Fruit fly (Drosophila melanogaster) whole organism, embryonic: Measurements from ENCODE around the gene CG17207.

Experiments
- Ada2b ChIP-seq: fragments of 200-800 bp; sonication (Bioruptor generic); IDR thresholded peaks from 2 replicates; pipeline ENCODE4 v1.3.6; 2022; ENCODE audit warnings: missing biosample characterization, missing genetic modification characterization
- Adf1 ChIP-seq: fragments of 200-800 bp; sonication (Bioruptor generic); IDR thresholded peaks from 2 replicates; pipeline ENCODE4 v1.3.6; 2022; ENCODE audit warnings: missing biosample characterization, missing genetic modification characterization
- Aef1 ChIP-seq: fragments of 200-800 bp; sonication (Bioruptor generic); IDR thresholded peaks from 3 replicates; pipeline ENCODE4 v1.3.6; 2022; ENCODE audit warnings: missing biosample characterization, missing genetic modification characterization
- Bdp1 ChIP-seq: fragments of 200-800 bp; sonication (Bioruptor generic); optimal IDR thresholded peaks from 3 replicates; lab custom pipeline; 2016; ENCODE audit warnings: missing biosample characterization, missing genetic modification characterization
- Bgb ChIP-seq: fragments of 200-800 bp; sonication (Bioruptor generic); IDR thresholded peaks from 2 replicates; pipeline ENCODE4 v1.3.6; 2022; ENCODE audit warnings: missing biosample characterization, missing genetic modification characterization; ENCODE audit not compliant: partially characterized antibody
- CG10979 ChIP-seq: fragments of 200-800 bp; sonication (Bioruptor generic); optimal IDR thresholded peaks from 2 replicates; lab custom pipeline; 2018; ENCODE audit warnings: missing biosample characterization, mild to moderate bottlenecking, missing genetic modification characterization, moderate library complexity
- CG12071 ChIP-seq: fragments of 200-800 bp; sonication (Bioruptor generic); optimal IDR thresholded peaks from 3 replicates; lab custom pipeline; 2018; ENCODE audit warnings: missing biosample characterization, mild to moderate bottlenecking, missing genetic modification characterization
- CG12219 ChIP-seq: fragments of 200-800 bp; sonication (Bioruptor generic); optimal IDR thresholded peaks from 3 replicates; lab custom pipeline; 2018; ENCODE audit warnings: missing biosample characterization, mild to moderate bottlenecking, missing genetic modification characterization
- CG12744 ChIP-seq: fragments of 200-800 bp; sonication (Bioruptor generic); optimal IDR thresholded peaks from 2 replicates; lab custom pipeline; 2016; ENCODE audit warnings: missing biosample characterization, missing genetic modification characterization
- CG12769 ChIP-seq: fragments of 200-800 bp; sonication (Bioruptor generic); optimal IDR thresholded peaks from 2 replicates; lab custom pipeline; 2019; ENCODE audit warnings: missing biosample characterization, mild to moderate bottlenecking, missing genetic modification characterization, moderate library complexity
- CG17186 ChIP-seq: fragments of 200-800 bp; sonication (Bioruptor generic); optimal IDR thresholded peaks from 3 replicates; lab custom pipeline; 2017; ENCODE audit warnings: missing biosample characterization, missing genetic modification reagents, missing genetic modification characterization
- CG2875 ChIP-seq: fragments of 200-800 bp; sonication (Bioruptor generic); optimal IDR thresholded peaks from 2 replicates; lab custom pipeline; 2017; ENCODE audit warnings: missing biosample characterization, mild to moderate bottlenecking, missing genetic modification characterization, missing genetic modification reagents
- CG2889 ChIP-seq: fragments of 200-800 bp; sonication (Bioruptor generic); IDR thresholded peaks from 3 replicates; pipeline ENCODE4 v1.3.6; 2022; ENCODE audit warnings: missing biosample characterization, missing genetic modification characterization
- CG33557 ChIP-seq: fragments of 200-800 bp; sonication (Bioruptor generic); optimal IDR thresholded peaks from 2 replicates; lab custom pipeline; 2019; ENCODE audit warnings: missing biosample characterization, mild to moderate bottlenecking, missing genetic modification characterization, moderate library complexity
- CG34376 ChIP-seq: fragments of 200-800 bp; sonication (Bioruptor generic); optimal IDR thresholded peaks from 2 replicates; lab custom pipeline; 2018; ENCODE audit warnings: missing biosample characterization, mild to moderate bottlenecking, missing genetic modification characterization
- CG4730 ChIP-seq: fragments of 200-800 bp; sonication (Bioruptor generic); IDR thresholded peaks from 2 replicates; pipeline ENCODE4 v1.3.6; 2022; ENCODE audit warnings: missing biosample characterization, missing genetic modification characterization
- CG6654 ChIP-seq: fragments of 200-800 bp; sonication (Bioruptor generic); optimal IDR thresholded peaks from 2 replicates; lab custom pipeline; 2017; ENCODE audit warnings: missing biosample characterization, mild to moderate bottlenecking, missing genetic modification characterization
- CG7839 ChIP-seq: fragments of 200-800 bp; sonication (Bioruptor generic); optimal IDR thresholded peaks from 3 replicates; lab custom pipeline; 2018; ENCODE audit warnings: missing biosample characterization, mild to moderate bottlenecking, missing genetic modification characterization, moderate library complexity
- Chrac-16 ChIP-seq: fragments of 200-800 bp; sonication (Bioruptor generic); optimal IDR thresholded peaks from 3 replicates; lab custom pipeline; 2016; ENCODE audit warnings: missing biosample characterization, missing genetic modification characterization
- CkIIα-i1 ChIP-seq: fragments of 200-800 bp; sonication (Bioruptor generic); IDR thresholded peaks from 2 replicates; pipeline ENCODE4 v1.3.6; 2022; ENCODE audit warnings: missing biosample characterization, missing genetic modification characterization
- CoRest ChIP-seq: fragments of 200-800 bp; sonication (Bioruptor generic); optimal IDR thresholded peaks from 3 replicates; lab custom pipeline; 2018; ENCODE audit warnings: missing biosample characterization, mild to moderate bottlenecking, missing genetic modification characterization, moderate library complexity
- D19A ChIP-seq: fragments of 200-800 bp; optimal IDR thresholded peaks from 3 replicates; lab custom pipeline; 2019; ENCODE audit warnings: missing biosample characterization, mild to moderate bottlenecking, missing genetic modification characterization, moderate library complexity
- Deaf1 ChIP-seq: fragments of 200-800 bp; optimal IDR thresholded peaks from 3 replicates; lab custom pipeline; 2019; ENCODE audit warnings: missing biosample characterization, mild to moderate bottlenecking, missing genetic modification characterization, moderate library complexity
- Dp ChIP-seq: fragments of 200-800 bp; sonication (Bioruptor generic); optimal IDR thresholded peaks from 2 replicates; lab custom pipeline; 2018; ENCODE audit warnings: missing biosample characterization, mild to moderate bottlenecking, missing genetic modification characterization, moderate library complexity
- Drgx ChIP-seq: fragments of 200-800 bp; sonication (Bioruptor generic); IDR thresholded peaks from 2 replicates; pipeline ENCODE4 v1.3.6; 2022; ENCODE audit warnings: missing biosample characterization, missing genetic modification characterization
- Jarid2 ChIP-seq: fragments of 200-800 bp; sonication (Bioruptor generic); optimal IDR thresholded peaks from 3 replicates; lab custom pipeline; 2017; ENCODE audit warnings: mild to moderate bottlenecking, missing biosample characterization, missing genetic modification reagents, missing genetic modification characterization
- NK7.1 ChIP-seq: fragments of 200-800 bp; sonication (Bioruptor generic); optimal IDR thresholded peaks from 3 replicates; lab custom pipeline; 2016; ENCODE audit warnings: missing biosample characterization, missing genetic modification characterization
- Nf-YA ChIP-seq: fragments of 200-800 bp; sonication (Bioruptor generic); IDR thresholded peaks from 2 replicates; pipeline ENCODE4 v1.3.6; 2022; ENCODE audit warnings: missing biosample characterization, missing genetic modification characterization
- Nf-YC ChIP-seq: fragments of 200-800 bp; optimal IDR thresholded peaks from 3 replicates; lab custom pipeline; 2019; ENCODE audit warnings: missing biosample characterization, mild to moderate bottlenecking, missing genetic modification characterization, moderate library complexity
- NfI ChIP-seq: fragments of 200-800 bp; sonication (Bioruptor generic); optimal IDR thresholded peaks from 3 replicates; lab custom pipeline; 2018; ENCODE audit warnings: missing biosample characterization, mild to moderate bottlenecking, missing genetic modification characterization, moderate library complexity
- Sox100B ChIP-seq: fragments of 200-800 bp; sonication (Bioruptor generic); optimal IDR thresholded peaks from 3 replicates; lab custom pipeline; 2018; ENCODE audit warnings: missing biosample characterization, mild to moderate bottlenecking, missing genetic modification characterization
- Sry-δ ChIP-seq: fragments of 200-800 bp; sonication (Bioruptor generic); optimal IDR thresholded peaks from 2 replicates; lab custom pipeline; 2016; ENCODE audit warnings: missing biosample characterization, missing genetic modification characterization
- ab ChIP-seq: fragments of 200-800 bp; sonication (Bioruptor generic); optimal IDR thresholded peaks from 2 replicates; lab custom pipeline; 2016; ENCODE audit warnings: missing biosample characterization, missing genetic modification characterization
- br ChIP-seq: fragments of >200 bp; optimal IDR thresholded peaks from 2 replicates; lab custom pipeline; 2017
- chif ChIP-seq, 2 experiments: fragments of 200-800 bp; sonication (Bioruptor generic); optimal IDR thresholded peaks; 3 replicates each; lab custom pipeline; 2016; ENCODE audit warnings: missing biosample characterization in 2 of 2, missing genetic modification characterization in 2 of 2
- chinmo ChIP-seq: fragments of 200-800 bp; sonication (Bioruptor generic); IDR thresholded peaks from 4 replicates; pipeline ENCODE4 v1.3.6; 2022; ENCODE audit warnings: missing biosample characterization, missing genetic modification characterization; ENCODE audit not compliant: partially characterized antibody
- crp ChIP-seq, 2 experiments: fragments of 200-800 bp; sonication (Bioruptor generic); optimal IDR thresholded peaks; 2 replicates in 1 of 2; 3 replicates in 1 of 2; lab custom pipeline; 2017; ENCODE audit warnings: missing biosample characterization in 2 of 2, missing genetic modification characterization in 2 of 2, mild to moderate bottlenecking in 1 of 2, moderate library complexity in 1 of 2
- dati ChIP-seq: fragments of 200-800 bp; sonication (Bioruptor generic); IDR thresholded peaks from 2 replicates; pipeline ENCODE4 v1.3.6; 2022; ENCODE audit warnings: missing biosample characterization, missing genetic modification characterization
- ems ChIP-seq: fragments of 200-800 bp; sonication (Bioruptor generic); optimal IDR thresholded peaks from 3 replicates; lab custom pipeline; 2016; ENCODE audit warnings: missing biosample characterization, missing genetic modification characterization
- gcm2 ChIP-seq: fragments of 200-800 bp; sonication (Bioruptor generic); optimal IDR thresholded peaks from 2 replicates; lab custom pipeline; 2016; ENCODE audit warnings: missing biosample characterization, missing genetic modification characterization
- grn ChIP-seq: fragments of 200-800 bp; sonication (Bioruptor generic); optimal IDR thresholded peaks from 3 replicates; lab custom pipeline; 2017; ENCODE audit warnings: missing biosample characterization, missing genetic modification characterization
- gsb-n ChIP-seq: fragments of 200-800 bp; sonication (Bioruptor generic); optimal IDR thresholded peaks from 3 replicates; lab custom pipeline; 2018; ENCODE audit warnings: missing biosample characterization, mild to moderate bottlenecking, missing genetic modification characterization
- kah ChIP-seq: fragments of 200-800 bp; sonication (Bioruptor generic); optimal IDR thresholded peaks from 2 replicates; lab custom pipeline; 2018; ENCODE audit warnings: missing biosample characterization, mild to moderate bottlenecking, missing genetic modification characterization
- kni ChIP-seq: fragments of 200-800 bp; sonication (Bioruptor generic); optimal IDR thresholded peaks from 3 replicates; lab custom pipeline; 2017; ENCODE audit warnings: mild to moderate bottlenecking, missing biosample characterization, missing genetic modification reagents, missing genetic modification characterization
- maf-S ChIP-seq: fragments of 200-800 bp; sonication (Bioruptor generic); optimal IDR thresholded peaks from 2 replicates; lab custom pipeline; 2016; ENCODE audit warnings: missing biosample characterization, missing genetic modification characterization
- pzg ChIP-seq: fragments of 200-800 bp; sonication (Bioruptor generic); optimal IDR thresholded peaks from 3 replicates; lab custom pipeline; 2018; ENCODE audit warnings: missing biosample characterization, mild to moderate bottlenecking, missing genetic modification characterization, moderate library complexity
- sd ChIP-seq: fragments of 200-800 bp; sonication (Bioruptor generic); optimal IDR thresholded peaks from 3 replicates; lab custom pipeline; 2018; ENCODE audit warnings: missing biosample characterization, mild to moderate bottlenecking, missing genetic modification characterization, moderate library complexity
- slp2 ChIP-seq: fragments of 200-800 bp; sonication (Bioruptor generic); optimal IDR thresholded peaks from 2 replicates; lab custom pipeline; 2016; ENCODE audit warnings: missing biosample characterization, missing genetic modification characterization
- sob ChIP-seq: fragments of 200-800 bp; sonication (Bioruptor generic); IDR thresholded peaks from 2 replicates; pipeline ENCODE4 v1.3.6; 2022; ENCODE audit warnings: missing biosample characterization, missing genetic modification characterization
- usp ChIP-seq: fragments of >200 bp; optimal IDR thresholded peaks from 2 replicates; lab custom pipeline; 2017; ENCODE audit warnings: missing biosample characterization, missing genetic modification characterization
- wek ChIP-seq: fragments of 200-800 bp; sonication (Bioruptor generic); optimal IDR thresholded peaks from 3 replicates; lab custom pipeline; 2018; ENCODE audit warnings: missing biosample characterization, mild to moderate bottlenecking, missing genetic modification characterization, moderate library complexity

Gene CG17207

dm6 chr3R:12401672-12402296 is 37.2 kb downstream of the CG17207 start, which contains the start of gene DNAlig3 (continued):
- peak; percentile 86 for TF ChIP-seq Dp (GFP tag; lab: Kevin White, UChicago)
- no peak for TF ChIP-seq sob
- TF ChIP-seq CG2889 (GFP tag; lab: Robert Waterston, UW) = no peak
- TF ChIP-seq chif (GFP tag; optimal IDR thresholded peaks at IDR 0.05; lab: Kevin White, UChicago) = no peak
- TF ChIP-seq sd (tag; lab: Kevin White, UChicago) = peak; percentile 29
- no peak for TF ChIP-seq D19A (tag; lab: Kevin White, UChicago)
- no peak for TF ChIP-seq CkIIα-i1 (GFP tag; lab: Robert Waterston, UW)
- TF ChIP-seq gsb-n (tag; lab: Kevin White, UChicago) = no peak
- TF ChIP-seq dati (GFP tag; lab: Robert Waterston, UW) = no peak
- peak; percentile 49; the same call in 1 of the 2 replicates for TF ChIP-seq Drgx
- TF ChIP-seq CG4730 (GFP tag; lab: Robert Waterston, UW) = no peak
- TF ChIP-seq br = no peak
- TF ChIP-seq Adf1 (GFP tag; lab: Robert Waterston, UW) = no peak
- TF ChIP-seq Ada2b (GFP tag; lab: Robert Waterston, UW) = no peak
- no peak for TF ChIP-seq Jarid2 (GFP tag; lab: Kevin White, UChicago)
- peak; percentile 77 for TF ChIP-seq CG17186 (GFP tag; lab: Kevin White, UChicago)
- TF ChIP-seq chinmo (GFP tag; lab: Robert Waterston, UW) = 0 out of 4 replicates have a peak, but pooled peaks have one; percentile 27
- no peak for TF ChIP-seq CG33557
- TF ChIP-seq maf-S (GFP tag; lab: Kevin White, UChicago) = no peak
- TF ChIP-seq kni (GFP tag; lab: Kevin White, UChicago) = peak; percentile 44
- no peak for TF ChIP-seq Aef1 (GFP tag; lab: Robert Waterston, UW)
- TF ChIP-seq Sry-δ (GFP tag; lab: Kevin White, UChicago) = peak; percentile 22
- no peak for TF ChIP-seq CG7839 (tag; lab: Kevin White, UChicago)
- TF ChIP-seq usp (GFP tag; lab: Kevin White, UChicago) = no peak
- no peak for TF ChIP-seq Deaf1 (tag; lab: Kevin White, UChicago)
- no peak for TF ChIP-seq CG12744 (GFP tag; lab: Kevin White, UChicago)
- no peak for TF ChIP-seq wek (GFP tag; lab: Kevin White, UChicago)
- TF ChIP-seq slp2 (GFP tag; lab: Kevin White, UChicago) = no peak
- TF ChIP-seq pzg (GFP tag; lab: Kevin White, UChicago) = peak; percentile 68
- peak; percentile 1 for TF ChIP-seq kah (GFP tag; lab: Kevin White, UChicago)
- no peak for TF ChIP-seq ab (GFP tag; lab: Kevin White, UChicago)
- peak; percentile 33; the same call in 1 of the 2 replicates for TF ChIP-seq Bgb
- no peak for TF ChIP-seq CG2875
- peak; percentile 23; the same call in 1 of the 2 replicates for TF ChIP-seq Nf-YA
- no peak for TF ChIP-seq ems (GFP tag; lab: Kevin White, UChicago)
- TF ChIP-seq CG12071 (GFP tag; lab: Kevin White, UChicago) = peak; percentile 44
- TF ChIP-seq CG12219 (GFP tag; lab: Kevin White, UChicago) = no peak
- peak; percentile 83 for TF ChIP-seq CG12769 (tag; lab: Kevin White, UChicago)
- TF ChIP-seq NfI (GFP tag; lab: Kevin White, UChicago) = no peak
- TF ChIP-seq Nf-YC = no peak
- TF ChIP-seq Sox100B = no peak
- no peak for TF ChIP-seq gcm2 (GFP tag; lab: Kevin White, UChicago)
- TF ChIP-seq CG34376 (GFP tag; lab: Kevin White, UChicago) = peak; percentile 44
- TF ChIP-seq grn (GFP tag; lab: Kevin White, UChicago) = no peak
- no peak for TF ChIP-seq CG10979 (tag; lab: Kevin White, UChicago)
- peak; percentile 33 to 93 for TF ChIP-seq crp (GFP tag; optimal IDR thresholded peaks at IDR 0.05; lab: Kevin White, UChicago)
- no peak for TF ChIP-seq Bdp1
- no peak for TF ChIP-seq NK7.1 (GFP tag; lab: Kevin White, UChicago)
- no peak for TF ChIP-seq Chrac-16 (GFP tag; lab: Kevin White, UChicago)
- TF ChIP-seq CG6654 (GFP tag; lab: Kevin White, UChicago) = no peak
- no peak for TF ChIP-seq CoRest (tag; lab: Kevin White, UChicago)
